Worm (Caenorhabditis elegans) whole organism, L1 larva: Measurements from ENCODE around the gene fbxa-55.
A peak's percentile ranks its signal among the peaks of the same experiment; 100 is the strongest.

ENCODE experiments used
- C04F5.9 ChIP-seq: sonication (generic microtip); optimal IDR thresholded peaks from 2 replicates; lab custom pipeline; 2016; ENCODE audit warnings: missing genetic modification characterization, missing compliant biosample characterization
- F16B12.6 ChIP-seq: fragments of 150-350 bp; optimal IDR thresholded peaks from 2 replicates; lab custom pipeline; 2014; ENCODE audit warnings: missing biosample characterization, missing genetic modification characterization
- Y116A8C.19 ChIP-seq: sonication (generic microtip); optimal IDR thresholded peaks from 2 replicates; lab custom pipeline; 2016; ENCODE audit warnings: missing compliant biosample characterization, missing genetic modification characterization, borderline replicate concordance
- alr-1 ChIP-seq: fragments of 200-800 bp; sonication (Bioruptor generic); optimal IDR thresholded peaks from 2 replicates; lab custom pipeline; 2018; ENCODE audit warnings: borderline replicate concordance, mild to moderate bottlenecking, missing genetic modification characterization, missing compliant biosample characterization
- blmp-1 ChIP-seq: fragments of 150-350 bp; optimal IDR thresholded peaks from 2 replicates; lab custom pipeline; 2014; ENCODE audit warnings: missing biosample characterization, missing genetic modification characterization
- ceh-8 ChIP-seq: fragments of 200-800 bp; sonication (Bioruptor generic); optimal IDR thresholded peaks from 2 replicates; lab custom pipeline; 2018; ENCODE audit warnings: mild to moderate bottlenecking, missing genetic modification characterization, moderate library complexity, missing compliant biosample characterization
- ceh-90 ChIP-seq: sonication (generic microtip); optimal IDR thresholded peaks from 2 replicates; lab custom pipeline; 2016; ENCODE audit warnings: missing genetic modification characterization, missing compliant biosample characterization
- ces-1 ChIP-seq: fragments of 150-350 bp; optimal IDR thresholded peaks from 2 replicates; lab custom pipeline; 2014; ENCODE audit warnings: missing biosample characterization, missing genetic modification reagents, missing genetic modification characterization
- dpl-1 ChIP-seq, 3 experiments: fragments of 150-350 bp in 2 of 3; sonication (generic microtip) in 1 of 3; optimal IDR thresholded peaks; 2 replicates each; lab custom pipeline; 2014 to 2017; ENCODE audit warnings: missing biosample characterization in 3 of 3, missing genetic modification characterization in 3 of 3, missing genetic modification reagents in 3 of 3
- dsc-1 ChIP-seq: sonication (generic microtip); optimal IDR thresholded peaks from 2 replicates; lab custom pipeline; 2016; ENCODE audit warnings: mild to moderate bottlenecking, missing genetic modification characterization, missing compliant biosample characterization
- efl-1 ChIP-seq, 4 experiments: fragments of 150-350 bp; optimal IDR thresholded peaks in 3 of 4; peaks in 1 of 4; 1 replicate in 1 of 4; 2 replicates in 3 of 4; lab custom pipeline; 2014; ENCODE audit warnings: missing biosample characterization in 2 of 4, missing genetic modification characterization in 2 of 4, missing genetic modification reagents in 2 of 4
- efl-3 ChIP-seq: fragments of 200-800 bp; sonication (Bioruptor generic); optimal IDR thresholded peaks from 2 replicates; lab custom pipeline; 2018; ENCODE audit warnings: mild to moderate bottlenecking, missing genetic modification characterization, missing compliant biosample characterization
- egl-13 ChIP-seq: sonication (generic microtip); optimal IDR thresholded peaks from 2 replicates; lab custom pipeline; 2016; ENCODE audit warnings: missing genotype, missing genetic modification reagents, missing genetic modification characterization, missing compliant biosample characterization
- egl-27 ChIP-seq, 2 experiments: fragments of 150-350 bp in 1 of 2; sonication (generic microtip); optimal IDR thresholded peaks; 3 replicates each; lab custom pipeline; 2017 to 2018; ENCODE audit warnings: missing biosample characterization in 2 of 2, missing genetic modification characterization in 2 of 2, missing genetic modification reagents in 2 of 2
- fkh-10 ChIP-seq: sonication (generic microtip); optimal IDR thresholded peaks from 2 replicates; lab custom pipeline; 2017; ENCODE audit warnings: missing biosample characterization, missing genetic modification reagents, missing genetic modification characterization
- fkh-8 ChIP-seq: sonication (generic microtip); optimal IDR thresholded peaks from 2 replicates; lab custom pipeline; 2016; ENCODE audit warnings: mild to moderate bottlenecking, missing genetic modification characterization, missing compliant biosample characterization
- fos-1 ChIP-seq: fragments of 150-350 bp; optimal IDR thresholded peaks from 2 replicates; lab custom pipeline; 2014; ENCODE audit warnings: missing biosample characterization, missing genetic modification characterization
- grh-1 ChIP-seq: fragments of 200-800 bp; sonication (Bioruptor generic); IDR thresholded peaks from 2 replicates; pipeline ENCODE4 v1.3.6; 2022; ENCODE audit warnings: missing genetic modification reagents, missing genetic modification characterization, missing compliant biosample characterization
- hlh-17 ChIP-seq: fragments of 200-800 bp; sonication (Bioruptor generic); optimal IDR thresholded peaks from 2 replicates; lab custom pipeline; 2018; ENCODE audit warnings: missing genetic modification characterization, mild to moderate bottlenecking, missing compliant biosample characterization, moderate library complexity, borderline replicate concordance
- hlh-4 ChIP-seq: sonication (generic microtip); optimal IDR thresholded peaks from 2 replicates; lab custom pipeline; 2016; ENCODE audit warnings: mild to moderate bottlenecking, missing genetic modification characterization, missing compliant biosample characterization
- hpl-2 ChIP-seq: fragments of 150-350 bp; optimal IDR thresholded peaks from 2 replicates; lab custom pipeline; 2014; ENCODE audit warnings: missing biosample characterization, missing genetic modification reagents, missing genetic modification characterization
- irx-1 ChIP-seq: sonication (generic microtip); optimal IDR thresholded peaks from 2 replicates; lab custom pipeline; 2016; ENCODE audit warnings: missing genetic modification characterization, missing compliant biosample characterization
- isw-1 ChIP-seq: fragments of 200-800 bp; sonication (Bioruptor generic); IDR thresholded peaks from 2 replicates; pipeline ENCODE4 v1.3.6; 2022; ENCODE audit warnings: missing genetic modification characterization, missing compliant biosample characterization
- lin-14 ChIP-seq: fragments of 200-800 bp; sonication (Bioruptor generic); optimal IDR thresholded peaks from 2 replicates; lab custom pipeline; 2018; ENCODE audit warnings: mild to moderate bottlenecking, missing genetic modification characterization, moderate library complexity, missing compliant biosample characterization
- lin-39 ChIP-seq: fragments of 150-350 bp; optimal IDR thresholded peaks from 2 replicates; lab custom pipeline; 2014; ENCODE audit warnings: missing biosample characterization, missing genetic modification reagents, missing genetic modification characterization
- lir-3 ChIP-seq: sonication (generic microtip); optimal IDR thresholded peaks from 2 replicates; lab custom pipeline; 2016; ENCODE audit warnings: mild to moderate bottlenecking, missing genetic modification characterization, moderate library complexity, missing compliant biosample characterization; ENCODE audit not compliant: poor library complexity
- mab-9 ChIP-seq: fragments of 200-800 bp; sonication (Bioruptor generic); IDR thresholded peaks from 2 replicates; pipeline ENCODE4 v1.3.6; 2022; ENCODE audit warnings: missing genetic modification reagents, missing genetic modification characterization, missing compliant biosample characterization
- mdl-1 ChIP-seq, 2 experiments: fragments of 150-350 bp; optimal IDR thresholded peaks; 2 replicates each; lab custom pipeline; 2014 to 2017; ENCODE audit warnings: missing biosample characterization in 2 of 2, missing genetic modification characterization in 2 of 2, inconsistent platforms in 1 of 2
- nhr-12 ChIP-seq: sonication (generic microtip); optimal IDR thresholded peaks from 2 replicates; lab custom pipeline; 2017; ENCODE audit warnings: missing biosample characterization, missing genetic modification characterization
- nhr-19 ChIP-seq: fragments of 200-800 bp; sonication (Bioruptor generic); conservative IDR thresholded peaks from 2 replicates; pipeline ENCODE4 v1.3.6; 2022; ENCODE audit warnings: missing genetic modification characterization, missing compliant biosample characterization
- nhr-20 ChIP-seq: sonication (generic microtip); optimal IDR thresholded peaks from 2 replicates; lab custom pipeline; 2016; ENCODE audit warnings: mild to moderate bottlenecking, missing genetic modification characterization, missing compliant biosample characterization
- nhr-28 ChIP-seq: fragments of 150-350 bp; optimal IDR thresholded peaks from 2 replicates; lab custom pipeline; 2014; ENCODE audit warnings: missing biosample characterization, missing genetic modification characterization
- nhr-76 ChIP-seq: sonication (generic microtip); optimal IDR thresholded peaks from 2 replicates; lab custom pipeline; 2017; ENCODE audit warnings: missing biosample characterization, missing genetic modification characterization
- nhr-77 ChIP-seq: fragments of 150-350 bp; optimal IDR thresholded peaks from 2 replicates; lab custom pipeline; 2014; ENCODE audit warnings: missing biosample characterization, missing genetic modification characterization
- nhr-84 ChIP-seq: sonication (generic microtip); optimal IDR thresholded peaks from 2 replicates; lab custom pipeline; 2017; ENCODE audit warnings: missing biosample characterization, missing genetic modification characterization
- nhr-90 ChIP-seq: sonication (generic microtip); optimal IDR thresholded peaks from 2 replicates; lab custom pipeline; 2016; ENCODE audit warnings: mild to moderate bottlenecking, missing genetic modification characterization, missing compliant biosample characterization; ENCODE audit not compliant: poor library complexity
- pqm-1 ChIP-seq: sonication (generic microtip); optimal IDR thresholded peaks from 3 replicates; lab custom pipeline; 2017; ENCODE audit warnings: missing biosample characterization, missing genetic modification characterization
- snu-23 ChIP-seq: sonication (generic microtip); optimal IDR thresholded peaks from 2 replicates; lab custom pipeline; 2016; ENCODE audit warnings: missing genetic modification characterization, missing compliant biosample characterization
- sup-37 ChIP-seq: fragments of 200-800 bp; sonication (Bioruptor generic); optimal IDR thresholded peaks from 2 replicates; lab custom pipeline; 2018; ENCODE audit warnings: mild to moderate bottlenecking, missing genetic modification characterization, missing compliant biosample characterization
- swsn-7 ChIP-seq: sonication (generic microtip); optimal IDR thresholded peaks from 2 replicates; lab custom pipeline; 2016; ENCODE audit warnings: missing genetic modification characterization, missing compliant biosample characterization
- tbx-2 ChIP-seq: sonication (generic microtip); optimal IDR thresholded peaks from 2 replicates; lab custom pipeline; 2016; ENCODE audit warnings: missing genetic modification characterization, missing compliant biosample characterization
- tlp-1 ChIP-seq: fragments of 150-350 bp; optimal IDR thresholded peaks from 2 replicates; lab custom pipeline; 2014; ENCODE audit warnings: missing biosample characterization, missing genetic modification characterization
- unc-30 ChIP-seq: sonication (generic microtip); optimal IDR thresholded peaks from 2 replicates; lab custom pipeline; 2017; ENCODE audit warnings: missing biosample characterization, missing genetic modification characterization
- unc-62 ChIP-seq: fragments of 150-350 bp; optimal IDR thresholded peaks from 2 replicates; lab custom pipeline; 2014; ENCODE audit warnings: missing biosample characterization, missing genetic modification reagents, missing genetic modification characterization
- xbp-1 ChIP-seq: sonication (generic microtip); optimal IDR thresholded peaks from 2 replicates; lab custom pipeline; 2016; ENCODE audit warnings: missing genetic modification characterization, missing compliant biosample characterization
- zag-1 ChIP-seq: fragments of 150-350 bp; optimal IDR thresholded peaks from 2 replicates; lab custom pipeline; 2014; ENCODE audit warnings: missing biosample characterization, missing genetic modification characterization
- zip-4 ChIP-seq: fragments of 200-800 bp; sonication (Bioruptor generic); optimal IDR thresholded peaks from 2 replicates; lab custom pipeline; 2018; ENCODE audit warnings: mild to moderate bottlenecking, missing genetic modification characterization, moderate library complexity, missing compliant biosample characterization
- ztf-11 ChIP-seq, 2 experiments: sonication (generic microtip); optimal IDR thresholded peaks; 2 replicates each; lab custom pipeline; 2016 to 2017; ENCODE audit warnings: missing genetic modification characterization in 2 of 2, missing biosample characterization in 1 of 2, missing compliant biosample characterization in 1 of 2
- ztf-4 ChIP-seq: fragments of 150-350 bp; optimal IDR thresholded peaks from 2 replicates; lab custom pipeline; 2014; ENCODE audit warnings: missing biosample characterization, missing genetic modification characterization

The fbxa-55 gene

ce11 chrIII:910540-911311, 25.2 kb downstream of the fbxa-55 start, which contains the start of the genes F23H11.5 and bra-2 (continued):
- no peak for TF ChIP-seq hlh-4 (tag; lab: Kevin White, UChicago)
- no peak for TF ChIP-seq fkh-8
- TF ChIP-seq efl-1 (optimal IDR thresholded peaks at IDR 0.05; lab: Kevin White, UChicago): peak; percentile 24 to 35
- TF ChIP-seq efl-1 (GFP tag; optimal IDR thresholded peaks at IDR 0.05 in 1 of 2; lab: Kevin White, UChicago): peak; percentile 32 to 79
- TF ChIP-seq fkh-10 (GFP tag; lab: Kevin White, UChicago): no peak
- TF ChIP-seq C04F5.9 (tag; lab: Kevin White, UChicago): no peak
- TF ChIP-seq isw-1: no peak
- no peak for TF ChIP-seq tlp-1 (tag; lab: Kevin White, UChicago)
- TF ChIP-seq nhr-28 (tag; lab: Kevin White, UChicago): no peak
- no peak for TF ChIP-seq sup-37 (GFP tag; lab: Kevin White, UChicago)
- TF ChIP-seq grh-1: no peak
- no peak for TF ChIP-seq ceh-90 (tag; lab: Kevin White, UChicago)
- TF ChIP-seq unc-62: no peak
- no peak for TF ChIP-seq nhr-19 (GFP tag; lab: Robert Waterston, UW)
- no peak for TF ChIP-seq lin-14 (GFP tag; lab: Kevin White, UChicago)
- no peak for TF ChIP-seq lin-39 (tag; lab: Kevin White, UChicago)
- no peak for TF ChIP-seq zag-1 (tag; lab: Kevin White, UChicago)
- no peak for TF ChIP-seq mab-9 (GFP tag; lab: Robert Waterston, UW)
- TF ChIP-seq nhr-77: no peak
- TF ChIP-seq egl-13 (tag; lab: Kevin White, UChicago): no peak
- no peak for TF ChIP-seq zip-4
- TF ChIP-seq dsc-1 (tag; lab: Kevin White, UChicago): no peak
- TF ChIP-seq hlh-17 (GFP tag; lab: Kevin White, UChicago): no peak
- TF ChIP-seq nhr-76 (tag; lab: Kevin White, UChicago): no peak
- no peak for TF ChIP-seq irx-1 (tag; lab: Kevin White, UChicago)
- no peak for TF ChIP-seq alr-1 (tag; lab: Kevin White, UChicago)
- TF ChIP-seq ces-1 (GFP tag; lab: Kevin White, UChicago): no peak
- TF ChIP-seq tbx-2 (tag; lab: Kevin White, UChicago): no peak
- TF ChIP-seq fos-1 (tag; lab: Kevin White, UChicago): no peak
- TF ChIP-seq ceh-8: no peak
- no peak for TF ChIP-seq unc-30
- TF ChIP-seq nhr-90 (tag; lab: Kevin White, UChicago): no peak
- TF ChIP-seq hpl-2: no peak
- no peak for TF ChIP-seq ztf-11 (tag; optimal IDR thresholded peaks at IDR 0.05; lab: Kevin White, UChicago)
- no peak for TF ChIP-seq ztf-4
- TF ChIP-seq dpl-1 (GFP tag; optimal IDR thresholded peaks at IDR 0.05; lab: Kevin White, UChicago): peak in 2 of 3 experiments; percentile 27 to 43
- TF ChIP-seq snu-23: peak; percentile 44
- TF ChIP-seq xbp-1 (tag; lab: Kevin White, UChicago): no peak
- no peak for TF ChIP-seq egl-27 (tag; optimal IDR thresholded peaks at IDR 0.05; lab: Kevin White, UChicago)
- peak; percentile 5 for TF ChIP-seq swsn-7 (tag; lab: Kevin White, UChicago)
- no peak for TF ChIP-seq nhr-12 (tag; lab: Kevin White, UChicago)
- TF ChIP-seq F16B12.6 (tag; lab: Kevin White, UChicago): peak; percentile 27
- TF ChIP-seq efl-3 (GFP tag; lab: Kevin White, UChicago): no peak
- TF ChIP-seq mdl-1 (tag; optimal IDR thresholded peaks at IDR 0.05; lab: Kevin White, UChicago): no peak
- TF ChIP-seq Y116A8C.19 (tag; lab: Kevin White, UChicago): no peak
- peak; percentile 9 for TF ChIP-seq lir-3 (tag; lab: Kevin White, UChicago)
- TF ChIP-seq nhr-84: no peak
- peak; percentile 57 for TF ChIP-seq blmp-1 (tag; lab: Kevin White, UChicago)
- TF ChIP-seq nhr-20: peak; percentile 1
- TF ChIP-seq pqm-1: no peak
